Fruit fly (Drosophila melanogaster) whole organism: ENCODE data around the gene CG5515.

Experiments
- CG8478 ChIP-seq: fragments of >200 bp; optimal IDR thresholded peaks from 2 replicates; lab custom pipeline; 2018; ENCODE audit warnings: inconsistent platforms
- pan ChIP-seq: fragments of >200 bp; optimal IDR thresholded peaks from 2 replicates; lab custom pipeline; 2017

DNA sequence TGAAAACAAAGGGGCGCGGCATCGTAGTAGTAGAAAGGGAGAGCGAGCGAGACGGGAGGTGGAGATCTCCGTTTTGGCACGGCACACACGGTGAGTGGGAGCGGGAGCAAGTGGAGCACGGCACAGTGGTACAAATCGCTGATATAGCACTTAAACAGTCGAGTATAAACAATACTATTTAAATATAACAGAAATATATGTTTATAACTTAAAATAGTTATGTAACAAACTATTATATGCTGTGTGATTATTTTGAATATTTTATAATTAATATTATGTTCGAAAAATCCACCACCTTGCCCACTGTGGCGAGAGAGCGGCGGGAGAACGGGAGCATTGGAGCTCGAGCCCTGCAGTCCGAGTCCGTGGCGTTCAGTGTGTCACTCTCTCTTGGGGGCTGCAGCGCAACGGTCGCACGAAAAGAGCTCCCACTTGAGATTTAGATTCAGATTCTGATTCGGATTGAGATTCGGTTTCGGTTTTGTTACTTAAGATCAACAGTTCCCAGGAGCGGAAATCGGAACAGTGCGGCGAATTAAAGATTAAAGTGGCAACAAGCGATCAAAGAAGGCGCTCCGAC, 47.6 kb downstream of the CG5515 start, which contains the start of gene Kal1:
- no peak for TF ChIP-seq pan
- TF ChIP-seq CG8478 (lab: Kevin White, UChicago) = no peak
